Fruit fly (Drosophila melanogaster) whole organism, embryonic: ENCODE results near the gene slmb.
A peak's percentile ranks its signal among the peaks of the same experiment; 100 is the strongest.

Experiments used
- Ada2b ChIP-seq: fragments of 200-800 bp; sonication (Bioruptor generic); IDR thresholded peaks from 2 replicates; pipeline ENCODE4 v1.3.6; 2022; ENCODE audit warnings: missing biosample characterization, missing genetic modification characterization
- CG10147 ChIP-seq: fragments of 200-800 bp; sonication (Bioruptor generic); optimal IDR thresholded peaks from 2 replicates; lab custom pipeline; 2019; ENCODE audit warnings: missing biosample characterization, mild to moderate bottlenecking, missing genetic modification characterization, moderate library complexity
- CG10267 ChIP-seq: fragments of 200-800 bp; sonication (Bioruptor generic); optimal IDR thresholded peaks from 2 replicates; lab custom pipeline; 2018; ENCODE audit warnings: missing biosample characterization, mild to moderate bottlenecking, missing genetic modification characterization, moderate library complexity
- CG10321 ChIP-seq: fragments of 200-800 bp; sonication (Bioruptor generic); IDR thresholded peaks from 2 replicates; pipeline ENCODE4 v1.3.6; 2022; ENCODE audit warnings: missing biosample characterization, missing genetic modification characterization
- CG10543 ChIP-seq: fragments of 200-800 bp; sonication (Bioruptor generic); optimal IDR thresholded peaks from 3 replicates; lab custom pipeline; 2017; ENCODE audit warnings: missing biosample characterization, mild to moderate bottlenecking, missing genetic modification characterization, moderate library complexity
- CG11247 ChIP-seq: fragments of 200-800 bp; sonication (Bioruptor generic); IDR thresholded peaks from 2 replicates; pipeline ENCODE4 v1.3.6; 2022; ENCODE audit warnings: missing biosample characterization, missing genetic modification characterization
- CG12659 ChIP-seq: fragments of 200-800 bp; sonication (Bioruptor generic); optimal IDR thresholded peaks from 3 replicates; lab custom pipeline; 2017; ENCODE audit warnings: mild to moderate bottlenecking, missing biosample characterization, missing genetic modification reagents, missing genetic modification characterization
- CG12942 ChIP-seq: fragments of 200-800 bp; sonication (Bioruptor generic); optimal IDR thresholded peaks from 3 replicates; lab custom pipeline; 2016; ENCODE audit warnings: missing biosample characterization, missing genetic modification characterization
- CG13296 ChIP-seq: fragments of 200-800 bp; sonication (Bioruptor generic); optimal IDR thresholded peaks from 3 replicates; lab custom pipeline; 2018; ENCODE audit warnings: missing biosample characterization, mild to moderate bottlenecking, missing genetic modification characterization
- CG13424 ChIP-seq: fragments of 200-800 bp; sonication (Bioruptor generic); optimal IDR thresholded peaks from 2 replicates; lab custom pipeline; 2019; ENCODE audit warnings: missing biosample characterization, mild to moderate bottlenecking, missing genetic modification characterization, moderate library complexity
- CG15073 ChIP-seq: fragments of 200-800 bp; sonication (Bioruptor generic); optimal IDR thresholded peaks from 2 replicates; lab custom pipeline; 2016; ENCODE audit warnings: missing biosample characterization, missing genetic modification characterization
- CG17328 ChIP-seq: fragments of 200-800 bp; sonication (Bioruptor generic); IDR thresholded peaks from 2 replicates; pipeline ENCODE4 v1.3.6; 2022; ENCODE audit warnings: missing biosample characterization, missing genetic modification characterization
- CG17612 ChIP-seq: fragments of 200-800 bp; sonication (Bioruptor generic); IDR thresholded peaks from 2 replicates; pipeline ENCODE4 v1.3.6; 2022; ENCODE audit warnings: missing biosample characterization, missing genetic modification characterization
- CG2889 ChIP-seq: fragments of 200-800 bp; sonication (Bioruptor generic); IDR thresholded peaks from 3 replicates; pipeline ENCODE4 v1.3.6; 2022; ENCODE audit warnings: missing biosample characterization, missing genetic modification characterization
- CG3163 ChIP-seq: fragments of 200-800 bp; sonication (Bioruptor generic); optimal IDR thresholded peaks from 3 replicates; lab custom pipeline; 2016; ENCODE audit warnings: missing biosample characterization, missing genetic modification characterization
- CG4424 ChIP-seq: fragments of 200-800 bp; sonication (Bioruptor generic); optimal IDR thresholded peaks from 3 replicates; lab custom pipeline; 2016; ENCODE audit warnings: missing biosample characterization, missing genetic modification characterization
- CG4820 ChIP-seq: fragments of 200-800 bp; sonication (Bioruptor generic); optimal IDR thresholded peaks from 3 replicates; lab custom pipeline; 2016; ENCODE audit warnings: missing biosample characterization, missing genetic modification characterization
- CG7556 ChIP-seq: fragments of 200-800 bp; sonication (Bioruptor generic); optimal IDR thresholded peaks from 2 replicates; lab custom pipeline; 2017; ENCODE audit warnings: missing biosample characterization, mild to moderate bottlenecking, missing genetic modification characterization
- CG8089 ChIP-seq: fragments of 200-800 bp; sonication (Bioruptor generic); optimal IDR thresholded peaks from 3 replicates; lab custom pipeline; 2016; ENCODE audit warnings: missing biosample characterization, missing genetic modification characterization
- CG9437 ChIP-seq: fragments of 200-800 bp; sonication (Bioruptor generic); optimal IDR thresholded peaks from 2 replicates; lab custom pipeline; 2018; ENCODE audit warnings: missing biosample characterization, mild to moderate bottlenecking, missing genetic modification characterization
- CG9727 ChIP-seq: fragments of 200-800 bp; sonication (Bioruptor generic); optimal IDR thresholded peaks from 3 replicates; lab custom pipeline; 2017; ENCODE audit warnings: missing biosample characterization, mild to moderate bottlenecking, missing genetic modification characterization
- Dll ChIP-seq: fragments of 200-800 bp; sonication (Bioruptor generic); IDR thresholded peaks from 4 replicates; pipeline ENCODE4 v1.3.6; 2022; ENCODE audit warnings: missing biosample characterization, missing genetic modification characterization; ENCODE audit not compliant: partially characterized antibody
- Doc2 ChIP-seq: fragments of 200-800 bp; sonication (Bioruptor generic); IDR thresholded peaks from 2 replicates; pipeline ENCODE4 v1.3.6; 2022; ENCODE audit warnings: missing biosample characterization, missing genetic modification characterization
- Doc3 ChIP-seq: fragments of 200-800 bp; sonication (Bioruptor generic); IDR thresholded peaks from 3 replicates; pipeline ENCODE4 v1.3.6; 2022; ENCODE audit warnings: missing biosample characterization, missing genetic modification characterization; ENCODE audit not compliant: partially characterized antibody
- Drgx ChIP-seq: fragments of 200-800 bp; sonication (Bioruptor generic); IDR thresholded peaks from 2 replicates; pipeline ENCODE4 v1.3.6; 2022; ENCODE audit warnings: missing biosample characterization, missing genetic modification characterization
- GATAe ChIP-seq: fragments of 200-800 bp; sonication (Bioruptor generic); conservative IDR thresholded peaks from 2 replicates; pipeline ENCODE4 v1.3.6; 2022; ENCODE audit warnings: missing biosample characterization, missing genetic modification characterization
- H2.0 ChIP-seq: fragments of 200-800 bp; sonication (Bioruptor generic); IDR thresholded peaks from 2 replicates; pipeline ENCODE4 v1.3.6; 2022; ENCODE audit warnings: missing biosample characterization, missing genetic modification characterization
- HLH54F ChIP-seq: fragments of 200-800 bp; sonication (Bioruptor generic); optimal IDR thresholded peaks from 3 replicates; lab custom pipeline; 2016; ENCODE audit warnings: missing biosample characterization, missing genetic modification characterization
- Lim3 ChIP-seq: fragments of 200-800 bp; sonication (Bioruptor generic); IDR thresholded peaks from 2 replicates; pipeline ENCODE4 v1.3.6; 2022; ENCODE audit warnings: missing biosample characterization, missing genetic modification characterization
- Myb ChIP-seq: fragments of 200-800 bp; sonication (Bioruptor generic); optimal IDR thresholded peaks from 2 replicates; lab custom pipeline; 2016; ENCODE audit warnings: missing biosample characterization, missing genetic modification characterization
- Pdp1 ChIP-seq, 2 experiments: fragments of 200-800 bp; sonication (Bioruptor generic); optimal IDR thresholded peaks; 3 replicates each; lab custom pipeline; 2016; ENCODE audit warnings: missing biosample characterization in 2 of 2, missing genetic modification characterization in 2 of 2, mild to moderate bottlenecking in 1 of 2, moderate library complexity in 1 of 2
- Sin3A ChIP-seq: fragments of >200 bp; optimal IDR thresholded peaks from 2 replicates; lab custom pipeline; 2018
- Trl ChIP-seq, 3 experiments: fragments of >200 bp in 2 of 3; fragments of 200-800 bp in 1 of 3; sonication (Bioruptor generic) in 1 of 3; optimal IDR thresholded peaks; 2 replicates in 1 of 3; 3 replicates in 2 of 3; lab custom pipeline; 2016 to 2017; ENCODE audit warnings: missing biosample characterization in 1 of 3, missing genetic modification characterization in 1 of 3
- bsh ChIP-seq, 2 experiments: fragments of 200-800 bp; sonication (Bioruptor generic); optimal IDR thresholded peaks; 2 replicates each; lab custom pipeline; 2017 to 2018; ENCODE audit warnings: mild to moderate bottlenecking in 2 of 2, missing biosample characterization in 2 of 2, missing genetic modification characterization in 2 of 2, moderate library complexity in 1 of 2
- chif ChIP-seq, 2 experiments: fragments of 200-800 bp; sonication (Bioruptor generic); optimal IDR thresholded peaks; 3 replicates each; lab custom pipeline; 2016; ENCODE audit warnings: missing biosample characterization in 2 of 2, missing genetic modification characterization in 2 of 2
- corto ChIP-seq: fragments of 200-800 bp; sonication (Bioruptor generic); optimal IDR thresholded peaks from 2 replicates; lab custom pipeline; 2016; ENCODE audit warnings: missing biosample characterization, mild to moderate bottlenecking, missing genetic modification characterization, moderate library complexity
- ewg ChIP-seq: fragments of 200-800 bp; sonication (Bioruptor generic); optimal IDR thresholded peaks from 3 replicates; lab custom pipeline; 2017; ENCODE audit warnings: mild to moderate bottlenecking, missing biosample characterization, missing genetic modification reagents, missing genetic modification characterization
- exex ChIP-seq: fragments of 200-800 bp; sonication (Bioruptor generic); optimal IDR thresholded peaks from 4 replicates; lab custom pipeline; 2018; ENCODE audit warnings: missing biosample characterization, mild to moderate bottlenecking, missing genetic modification characterization, moderate library complexity
- fd3F ChIP-seq: fragments of 200-800 bp; sonication (Bioruptor generic); optimal IDR thresholded peaks from 2 replicates; lab custom pipeline; 2018; ENCODE audit warnings: missing biosample characterization, mild to moderate bottlenecking, missing genetic modification characterization, moderate library complexity
- gsb ChIP-seq: fragments of 200-800 bp; sonication (Bioruptor generic); IDR thresholded peaks from 2 replicates; pipeline ENCODE4 v1.3.6; 2022; ENCODE audit warnings: missing biosample characterization, missing genetic modification characterization
- lbe ChIP-seq: fragments of 200-800 bp; sonication (Bioruptor generic); optimal IDR thresholded peaks from 2 replicates; lab custom pipeline; 2016; ENCODE audit warnings: missing biosample characterization, mild to moderate bottlenecking, missing genetic modification characterization
- nom ChIP-seq: fragments of 200-800 bp; sonication (Bioruptor generic); optimal IDR thresholded peaks from 2 replicates; lab custom pipeline; 2017; ENCODE audit warnings: missing biosample characterization, missing genetic modification characterization, mild to moderate bottlenecking, moderate library complexity, missing genetic modification reagents
- run ChIP-seq: fragments of 200-800 bp; sonication (Bioruptor generic); optimal IDR thresholded peaks from 3 replicates; lab custom pipeline; 2018; ENCODE audit warnings: missing biosample characterization, mild to moderate bottlenecking, missing genetic modification characterization
- sens-2 ChIP-seq: fragments of 200-800 bp; sonication (Bioruptor generic); IDR thresholded peaks from 2 replicates; pipeline ENCODE4 v1.3.6; 2022; ENCODE audit warnings: missing biosample characterization, missing genetic modification characterization
- sim ChIP-seq: fragments of 200-800 bp; sonication (Bioruptor generic); IDR thresholded peaks from 2 replicates; pipeline ENCODE4 v1.3.6; 2022; ENCODE audit warnings: missing biosample characterization, missing genetic modification characterization
- sna ChIP-seq: fragments of 200-800 bp; sonication (Bioruptor generic); IDR thresholded peaks from 2 replicates; pipeline ENCODE4 v1.3.6; 2022; ENCODE audit warnings: missing biosample characterization, missing genetic modification characterization; ENCODE audit not compliant: partially characterized antibody
- sr ChIP-seq: fragments of 200-800 bp; sonication (Bioruptor generic); IDR thresholded peaks from 3 replicates; pipeline ENCODE4 v1.3.6; 2022; ENCODE audit warnings: missing biosample characterization, missing genetic modification characterization
- yki ChIP-seq: fragments of >200 bp; optimal IDR thresholded peaks from 3 replicates; lab custom pipeline; 2018

The slmb gene

DNA sequence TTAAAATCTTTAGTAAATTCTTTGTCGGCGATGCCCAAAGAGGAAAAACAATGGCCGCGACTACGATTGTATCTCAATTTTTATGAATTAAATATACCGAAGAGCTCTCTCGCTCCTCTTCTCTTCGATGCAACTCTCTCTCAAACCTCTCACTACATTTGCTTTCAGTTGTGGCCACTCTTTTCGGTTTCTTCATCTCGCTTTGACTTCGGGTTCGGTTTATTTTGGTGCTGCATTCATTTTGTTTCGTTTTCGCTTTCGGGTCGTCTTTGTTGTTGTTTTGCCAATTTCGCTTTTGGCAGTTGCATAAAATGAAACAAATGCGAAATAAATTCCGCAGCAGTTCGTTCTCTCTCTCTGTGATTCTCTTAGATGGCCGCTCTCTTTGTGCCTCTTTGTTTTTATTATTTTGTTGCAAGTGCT, 25.6 kb upstream of the slmb start:
- peak; percentile 73 to 79 for TF ChIP-seq Trl (optimal IDR thresholded peaks at IDR 0.05; lab: Kevin White, UChicago)
- no peak for TF ChIP-seq Trl (GFP tag; optimal IDR thresholded peaks at IDR 0.05; lab: Kevin White, UChicago)
- no peak for TF ChIP-seq fd3F (GFP tag; lab: Kevin White, UChicago)
- TF ChIP-seq Drgx (GFP tag; lab: Robert Waterston, UW), result peak; percentile 89
- TF ChIP-seq yki (lab: Kevin White, UChicago), result peak; percentile 51
- TF ChIP-seq nom (GFP tag; lab: Kevin White, UChicago), result peak; percentile 98
- TF ChIP-seq lbe, result peak; percentile 72
- no peak for TF ChIP-seq sr (GFP tag; lab: Robert Waterston, UW)
- peak; percentile 85 for TF ChIP-seq CG3163 (GFP tag; lab: Kevin White, UChicago)
- no peak for TF ChIP-seq CG12659 (GFP tag; lab: Kevin White, UChicago)
- no peak for TF ChIP-seq CG13424 (tag; lab: Kevin White, UChicago)
- no peak for TF ChIP-seq ewg (GFP tag; lab: Kevin White, UChicago)
- TF ChIP-seq Dll (GFP tag; lab: Robert Waterston, UW), result peak; percentile 38; the same call in 1 of the 4 replicates
- no peak for TF ChIP-seq H2.0 (GFP tag; lab: Robert Waterston, UW)
- no peak for TF ChIP-seq Sin3A
- TF ChIP-seq bsh (GFP tag; optimal IDR thresholded peaks at IDR 0.05; lab: Kevin White, UChicago), result peak in 1 of 2 experiments; percentile 96
- peak; percentile 76 for TF ChIP-seq corto (GFP tag; lab: Kevin White, UChicago)
- TF ChIP-seq Pdp1 (GFP tag; optimal IDR thresholded peaks at IDR 0.05; lab: Kevin White, UChicago), result no peak
- peak; percentile 23; the same call in 1 of the 2 replicates for TF ChIP-seq sna (GFP tag; lab: Robert Waterston, UW)

DNA sequence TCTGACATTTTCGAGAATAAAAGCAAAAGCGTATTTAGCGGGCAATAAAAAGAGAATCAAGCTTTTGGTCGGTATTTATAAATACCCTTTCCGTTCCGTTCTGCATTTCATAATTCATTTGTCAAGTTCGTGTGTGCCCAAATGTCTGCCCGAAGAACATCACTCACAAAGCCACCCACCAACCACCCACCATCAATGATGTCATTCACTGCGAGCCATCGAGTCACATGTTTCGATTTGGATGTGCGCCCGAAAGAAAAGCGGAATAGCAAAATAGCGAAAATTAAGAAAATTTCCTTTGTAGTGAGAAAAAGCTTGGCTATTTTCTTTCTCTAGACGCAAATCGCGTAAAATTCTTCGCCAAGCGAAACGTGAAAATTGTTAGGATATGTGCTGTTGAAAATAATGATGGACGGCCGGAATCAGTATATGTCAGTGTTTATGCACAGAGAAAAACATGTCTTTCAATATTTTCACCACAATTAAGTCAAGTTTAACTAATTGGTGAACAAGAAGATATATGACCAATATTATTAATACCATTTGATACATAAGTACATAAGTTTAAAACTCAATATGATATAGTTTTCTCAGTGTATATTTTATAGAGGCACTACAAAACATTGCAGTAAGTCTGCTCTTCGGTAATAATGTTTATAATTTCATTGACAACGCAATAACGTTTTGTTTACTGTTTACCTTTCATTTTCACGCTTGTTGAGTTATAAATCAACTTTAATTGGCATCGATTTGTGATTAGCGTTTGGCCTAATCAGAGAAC, 24.0 kb upstream of the slmb start:
- TF ChIP-seq CG10321 (GFP tag; lab: Robert Waterston, UW) (peak; percentile 36; the same call in 1 of the 2 replicates), CG12942 (GFP tag; lab: Kevin White, UChicago) (peak; percentile 33), Lim3 (GFP tag; lab: Robert Waterston, UW) (no peak), CG10543 (GFP tag; lab: Kevin White, UChicago) (peak; percentile 72), CG17328 (GFP tag; lab: Robert Waterston, UW) (peak; percentile 66), CG17612 (GFP tag; lab: Robert Waterston, UW) (0 out of 2 replicates have a peak, but pooled peaks have one; percentile 36), CG15073 (GFP tag; lab: Kevin White, UChicago) (no peak), CG4820 (GFP tag; lab: Kevin White, UChicago) (peak; percentile 4), CG7556 (GFP tag; lab: Kevin White, UChicago) (peak; percentile 49), CG9437 (peak; percentile 7), CG10147 (peak; percentile 54), sim (0 out of 2 replicates have a peak, but pooled peaks have one; percentile 4), CG13296 (GFP tag; lab: Kevin White, UChicago) (peak; percentile 44), lbe (no peak), run (tag; lab: Kevin White, UChicago) (no peak), gsb (no peak), GATAe (GFP tag; lab: Robert Waterston, UW) (no peak), CG11247 (no peak), Myb (GFP tag; lab: Kevin White, UChicago) (peak; percentile 2), Doc2 (no peak), CG9727 (peak; percentile 65), CG8089 (GFP tag; lab: Kevin White, UChicago) (no peak), CG10267 (tag; lab: Kevin White, UChicago) (peak; percentile 42), CG2889 (GFP tag; lab: Robert Waterston, UW) (0 out of 3 replicates have a peak, but pooled peaks have one; percentile 42), Ada2b (peak; percentile 71), HLH54F (GFP tag; lab: Kevin White, UChicago) (peak; percentile 25), Doc3 (GFP tag; lab: Robert Waterston, UW) (no peak), chif (GFP tag; optimal IDR thresholded peaks at IDR 0.05; lab: Kevin White, UChicago) (peak; percentile 18 to 34), sens-2 (GFP tag; lab: Robert Waterston, UW) (no peak), CG4424 (peak; percentile 48), exex (tag; lab: Kevin White, UChicago) (peak; percentile 72)
